Worm (Caenorhabditis elegans) whole organism, late embryonic: Measurements from ENCODE around the gene gpd-4.

Experiments
- C08G9.2 ChIP-seq: sonication (generic microtip); optimal IDR thresholded peaks from 2 replicates; lab custom pipeline; 2016; ENCODE audit warnings: mild to moderate bottlenecking, missing genetic modification characterization, moderate library complexity, missing compliant biosample characterization
- K02D7.2 ChIP-seq: sonication (generic microtip); optimal IDR thresholded peaks from 2 replicates; lab custom pipeline; 2017; ENCODE audit warnings: mild to moderate bottlenecking, missing genetic modification characterization, missing compliant biosample characterization
- Y22D7AL.16 ChIP-seq: sonication (generic microtip); optimal IDR thresholded peaks from 2 replicates; lab custom pipeline; 2016; ENCODE audit warnings: missing genetic modification characterization, missing compliant biosample characterization
- ama-1 ChIP-seq: fragments of 150-350 bp; optimal IDR thresholded peaks from 2 replicates; lab custom pipeline; 2014
- ceh-18 ChIP-seq: sonication (generic microtip); optimal IDR thresholded peaks from 2 replicates; lab custom pipeline; 2016; ENCODE audit warnings: missing genetic modification characterization, missing compliant biosample characterization
- ceh-19 ChIP-seq: fragments of 200-800 bp; sonication (Bioruptor generic); optimal IDR thresholded peaks from 2 replicates; lab custom pipeline; 2018; ENCODE audit warnings: mild to moderate bottlenecking, missing genetic modification characterization, missing compliant biosample characterization
- ceh-2 ChIP-seq: sonication (generic microtip); optimal IDR thresholded peaks from 2 replicates; lab custom pipeline; 2016; ENCODE audit warnings: missing genotype, missing genetic modification characterization, missing compliant biosample characterization
- ceh-22 ChIP-seq: sonication (generic microtip); optimal IDR thresholded peaks from 2 replicates; lab custom pipeline; 2017; ENCODE audit warnings: missing biosample characterization, missing genetic modification characterization
- ceh-24 ChIP-seq: sonication (generic microtip); optimal IDR thresholded peaks from 2 replicates; lab custom pipeline; 2016; ENCODE audit warnings: mild to moderate bottlenecking, missing genetic modification characterization, missing compliant biosample characterization
- ceh-45 ChIP-seq: fragments of 200-800 bp; sonication (Bioruptor generic); IDR thresholded peaks from 2 replicates; pipeline ENCODE4 v1.3.6; 2022; ENCODE audit warnings: missing genetic modification reagents, missing genetic modification characterization, missing compliant biosample characterization
- che-1 ChIP-seq: sonication (generic microtip); optimal IDR thresholded peaks from 2 replicates; lab custom pipeline; 2016; ENCODE audit warnings: mild to moderate bottlenecking, missing genetic modification characterization, missing compliant biosample characterization
- dmd-4 ChIP-seq: sonication (generic microtip); optimal IDR thresholded peaks from 2 replicates; lab custom pipeline; 2016; ENCODE audit warnings: borderline replicate concordance, missing genetic modification characterization, missing compliant biosample characterization
- dve-1 ChIP-seq: sonication (generic microtip); optimal IDR thresholded peaks from 2 replicates; lab custom pipeline; 2017; ENCODE audit warnings: antibody characterized with exemption, mild to moderate bottlenecking, missing genetic modification characterization, missing compliant biosample characterization
- elt-2 ChIP-seq: sonication (generic microtip); optimal IDR thresholded peaks from 2 replicates; lab custom pipeline; 2016; ENCODE audit warnings: missing genetic modification reagents, missing genetic modification characterization, missing compliant biosample characterization
- elt-4 ChIP-seq: sonication (generic microtip); optimal IDR thresholded peaks from 2 replicates; lab custom pipeline; 2016; ENCODE audit warnings: missing genetic modification characterization, missing compliant biosample characterization
- fax-1 ChIP-seq: sonication (generic microtip); optimal IDR thresholded peaks from 2 replicates; lab custom pipeline; 2016; ENCODE audit warnings: missing genotype, missing genetic modification characterization, missing compliant biosample characterization
- fkh-10 ChIP-seq: fragments of 150-350 bp; optimal IDR thresholded peaks from 2 replicates; lab custom pipeline; 2014; ENCODE audit warnings: missing biosample characterization, missing genetic modification reagents, missing genetic modification characterization
- hlh-13 ChIP-seq: fragments of 200-800 bp; sonication (Bioruptor generic); optimal IDR thresholded peaks from 2 replicates; lab custom pipeline; 2018; ENCODE audit warnings: mild to moderate bottlenecking, missing genetic modification characterization, missing compliant biosample characterization
- lim-6 ChIP-seq: sonication (generic microtip); optimal IDR thresholded peaks from 2 replicates; lab custom pipeline; 2016; ENCODE audit warnings: missing genetic modification characterization, missing compliant biosample characterization
- madf-2 ChIP-seq: sonication (generic microtip); optimal IDR thresholded peaks from 2 replicates; lab custom pipeline; 2017; ENCODE audit warnings: missing genetic modification characterization, missing compliant biosample characterization
- nhr-11 ChIP-seq: fragments of 150-350 bp; optimal IDR thresholded peaks from 2 replicates; lab custom pipeline; 2014; ENCODE audit warnings: missing biosample characterization, missing genetic modification characterization
- pag-3 ChIP-seq: sonication (generic microtip); optimal IDR thresholded peaks from 2 replicates; lab custom pipeline; 2016; ENCODE audit warnings: missing compliant biosample characterization, missing genetic modification characterization, borderline replicate concordance
- pax-1 ChIP-seq: fragments of 150-350 bp; optimal IDR thresholded peaks from 2 replicates; lab custom pipeline; 2014; ENCODE audit warnings: missing biosample characterization, missing genetic modification characterization
- pha-2 ChIP-seq: sonication (generic microtip); optimal IDR thresholded peaks from 2 replicates; lab custom pipeline; 2017; ENCODE audit warnings: mild to moderate bottlenecking, missing genetic modification characterization, missing compliant biosample characterization
- ref-2 ChIP-seq: sonication (generic microtip); optimal IDR thresholded peaks from 2 replicates; lab custom pipeline; 2016; ENCODE audit warnings: missing genetic modification characterization, missing compliant biosample characterization
- sdc-2 ChIP-seq: sonication (generic microtip); optimal IDR thresholded peaks from 2 replicates; lab custom pipeline; 2016; ENCODE audit warnings: missing genotype, missing genetic modification characterization, missing compliant biosample characterization
- syd-9 ChIP-seq: sonication (generic microtip); optimal IDR thresholded peaks from 2 replicates; lab custom pipeline; 2016; ENCODE audit warnings: mild to moderate bottlenecking, missing genetic modification characterization, moderate library complexity, missing compliant biosample characterization
- ttx-3 ChIP-seq: sonication (generic microtip); optimal IDR thresholded peaks from 2 replicates; lab custom pipeline; 2016; ENCODE audit warnings: missing genetic modification reagents, missing genetic modification characterization, missing compliant biosample characterization
- unc-3 ChIP-seq, 2 experiments: fragments of 200-800 bp in 1 of 2; sonication (Bioruptor generic) in 1 of 2; sonication (generic microtip) in 1 of 2; conservative IDR thresholded peaks in 1 of 2; optimal IDR thresholded peaks in 1 of 2; 2 replicates each; pipeline versions ENCODE4 v1.3.6 to Lab custom; 2016 to 2022; ENCODE audit warnings: missing compliant biosample characterization in 2 of 2, missing genetic modification characterization in 2 of 2, missing genetic modification reagents in 1 of 2
- unc-55 ChIP-seq: sonication (generic microtip); optimal IDR thresholded peaks from 2 replicates; lab custom pipeline; 2017; ENCODE audit warnings: missing biosample characterization, missing genetic modification reagents, missing genetic modification characterization
- ztf-16 ChIP-seq: sonication (generic microtip); optimal IDR thresholded peaks from 2 replicates; lab custom pipeline; 2017; ENCODE audit warnings: missing genetic modification characterization, missing compliant biosample characterization

Gene gpd-4

DNA sequence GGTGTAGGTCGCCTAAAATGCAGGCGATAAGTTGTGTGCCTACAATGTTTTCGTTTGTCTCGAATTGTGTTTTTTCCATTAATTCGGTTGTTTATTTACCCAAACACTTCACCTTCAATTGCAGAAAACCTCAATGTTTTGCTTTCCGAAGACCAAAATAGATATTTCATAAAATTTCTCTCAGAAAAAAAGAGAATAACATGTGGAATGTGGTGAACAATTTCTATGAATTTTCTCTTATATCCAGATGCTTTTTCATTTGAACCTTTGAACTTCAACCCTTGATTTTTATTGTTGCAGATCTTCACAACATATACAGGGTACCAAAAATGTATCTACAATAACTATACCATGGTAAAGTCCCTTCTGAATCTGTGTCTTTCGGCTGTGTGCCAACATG is 35.4 kb downstream of the gpd-4 start, which contains the start of gene T01E8.1:
TSS of gene T01E8.1 (plus strand) at position 301 of the 400 bp plus-strand sequence.
- TF ChIP-seq fax-1, result no peak
- no peak for TF ChIP-seq dve-1 (tag; lab: Kevin White, UChicago)
- TF ChIP-seq ama-1, result no peak
- no peak for TF ChIP-seq pha-2 (tag; lab: Kevin White, UChicago)
- no peak for TF ChIP-seq syd-9
- TF ChIP-seq ztf-16 (tag; lab: Kevin White, UChicago), result no peak
- no peak for TF ChIP-seq lim-6 (tag; lab: Kevin White, UChicago)
- no peak for TF ChIP-seq ceh-2 (tag; lab: Kevin White, UChicago)
- no peak for TF ChIP-seq sdc-2 (tag; lab: Kevin White, UChicago)
- TF ChIP-seq che-1 (tag; lab: Kevin White, UChicago), result no peak
- no peak for TF ChIP-seq Y22D7AL.16 (tag; lab: Kevin White, UChicago)
- no peak for TF ChIP-seq fkh-10
- TF ChIP-seq ceh-18, result no peak
- no peak for TF ChIP-seq C08G9.2 (tag; lab: Kevin White, UChicago)
- no peak for TF ChIP-seq K02D7.2 (tag; lab: Kevin White, UChicago)

DNA sequence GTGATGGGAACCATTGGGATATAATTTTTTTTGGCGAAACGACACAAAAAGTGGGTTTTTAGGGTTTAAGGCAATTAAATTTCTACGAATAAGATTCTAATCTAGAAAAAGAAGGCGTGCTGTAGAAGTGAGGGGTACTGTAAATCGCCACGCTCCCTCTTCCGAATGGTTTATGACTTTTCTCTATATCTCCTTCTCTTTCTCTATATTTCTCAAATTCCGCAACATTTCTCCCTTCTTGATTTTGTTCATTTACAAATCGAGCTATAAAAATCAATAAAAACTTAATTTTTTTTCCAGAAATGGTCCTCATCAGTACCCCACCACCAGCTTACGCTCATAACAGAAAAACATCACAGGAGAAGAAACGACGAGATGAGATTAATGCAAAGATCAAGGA is 47.1 kb downstream of the gpd-4 start, which contains the start of gene ref-1:
TSS of gene ref-1 (plus strand) at position 301 of the 400 bp plus-strand sequence.
- no peak for TF ChIP-seq ama-1
- TF ChIP-seq, all 69 proteins: peak for 0

DNA sequence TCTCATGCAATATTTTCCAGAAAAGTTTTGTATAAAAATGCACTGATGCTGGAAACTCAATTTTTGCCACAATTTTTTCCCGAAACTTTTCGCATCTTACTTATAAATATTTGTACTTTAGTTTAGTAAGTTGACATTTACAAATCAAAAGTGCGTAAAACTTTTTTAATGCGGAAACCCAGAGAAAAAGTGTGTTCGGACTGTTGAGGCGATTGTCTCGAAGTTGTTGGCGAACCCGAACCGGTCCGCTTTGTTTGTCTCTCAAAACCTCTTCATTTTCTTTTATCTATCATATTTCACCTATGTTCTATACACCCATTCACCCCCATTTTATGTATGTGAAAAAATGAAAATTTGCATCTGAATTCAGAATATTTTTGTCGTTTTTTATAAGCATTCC is 49.6 kb downstream of the gpd-4 start:
- TF ChIP-seq pax-1 (tag; lab: Kevin White, UChicago), result no peak
- TF ChIP-seq ceh-24 (tag; lab: Kevin White, UChicago), result no peak
- no peak for TF ChIP-seq ceh-22 (tag; lab: Kevin White, UChicago)
- TF ChIP-seq ceh-2 (tag; lab: Kevin White, UChicago), result no peak
- TF ChIP-seq unc-55 (GFP tag; lab: Kevin White, UChicago), result no peak
- TF ChIP-seq nhr-11 (tag; lab: Kevin White, UChicago), result no peak
- TF ChIP-seq ref-2 (tag; lab: Kevin White, UChicago), result no peak
- no peak for TF ChIP-seq elt-4 (tag; lab: Kevin White, UChicago)
- no peak for TF ChIP-seq fax-1
- no peak for TF ChIP-seq unc-3 (GFP tag; conservative IDR thresholded peaks at IDR 0.05; lab: Robert Waterston, UW)
- no peak for TF ChIP-seq unc-3 (tag; optimal IDR thresholded peaks at IDR 0.05; lab: Kevin White, UChicago)
- TF ChIP-seq madf-2 (tag; lab: Kevin White, UChicago), result no peak
- TF ChIP-seq pag-3 (tag; lab: Kevin White, UChicago), result no peak
- no peak for TF ChIP-seq dmd-4 (tag; lab: Kevin White, UChicago)
- no peak for TF ChIP-seq ceh-45 (GFP tag; lab: Robert Waterston, UW)
- no peak for TF ChIP-seq che-1 (tag; lab: Kevin White, UChicago)
- no peak for TF ChIP-seq ttx-3 (tag; lab: Kevin White, UChicago)

DNA sequence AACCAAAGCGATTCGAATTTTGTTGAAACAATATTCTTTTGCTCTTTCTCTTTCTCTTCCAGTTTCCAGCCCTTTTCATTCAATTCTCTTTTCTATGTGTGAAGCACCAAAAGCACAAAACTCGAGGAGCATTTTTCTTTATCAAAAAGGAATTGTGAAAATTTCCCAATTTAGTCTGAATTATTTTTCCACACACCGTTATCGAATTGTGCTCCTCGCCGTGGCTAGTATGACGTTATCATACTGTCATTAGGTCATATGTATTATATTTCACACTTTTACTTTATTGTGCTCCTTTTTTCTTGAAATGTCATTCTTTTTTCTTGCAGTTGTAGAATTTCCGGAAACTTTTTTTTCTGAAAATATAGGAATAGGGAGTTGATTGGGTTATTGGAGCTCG is 50.6 kb downstream of the gpd-4 start:
- TF ChIP-seq elt-2 (tag; lab: Kevin White, UChicago) (no peak), ceh-19 (GFP tag; lab: Kevin White, UChicago) (no peak), madf-2 (tag; lab: Kevin White, UChicago) (no peak), hlh-13 (GFP tag; lab: Kevin White, UChicago) (no peak)
- TF ChIP-seq, all 69 proteins: peak for 0
